Worm (Caenorhabditis elegans) whole organism, young adult: ENCODE results near the gene ins-35.

ENCODE experiments used
- ama-1 ChIP-seq, 3 experiments: fragments of 150-350 bp in 1 of 3; sonication (generic microtip) in 2 of 3; optimal IDR thresholded peaks; 2 replicates each; lab custom pipeline; 2014 to 2018; ENCODE audit warnings: missing biosample characterization in 2 of 3, missing genetic modification characterization in 2 of 3, missing genetic modification reagents in 2 of 3
- athp-1 ChIP-seq: sonication (generic microtip); optimal IDR thresholded peaks from 2 replicates; lab custom pipeline; 2017; ENCODE audit warnings: mild to moderate bottlenecking, missing genetic modification characterization, missing compliant biosample characterization
- chd-7 ChIP-seq: sonication (generic microtip); optimal IDR thresholded peaks from 2 replicates; lab custom pipeline; 2016; ENCODE audit warnings: mild to moderate bottlenecking, missing genetic modification characterization, moderate library complexity, missing compliant biosample characterization
- dpl-1 ChIP-seq: fragments of 150-350 bp; optimal IDR thresholded peaks from 2 replicates; lab custom pipeline; 2014; ENCODE audit warnings: missing biosample characterization, missing genetic modification reagents, missing genetic modification characterization
- madf-6 ChIP-seq: fragments of 200-800 bp; sonication (Bioruptor generic); IDR thresholded peaks from 2 replicates; pipeline ENCODE4 v1.3.6; 2022; ENCODE audit warnings: missing genetic modification reagents, missing genetic modification characterization, missing compliant biosample characterization
- nhr-27 ChIP-seq: fragments of 200-800 bp; sonication (Bioruptor generic); optimal IDR thresholded peaks from 2 replicates; lab custom pipeline; 2018; ENCODE audit warnings: mild to moderate bottlenecking, missing genetic modification characterization, moderate library complexity, missing compliant biosample characterization
- unc-62 ChIP-seq: fragments of 150-350 bp; optimal IDR thresholded peaks from 2 replicates; lab custom pipeline; 2014; ENCODE audit warnings: missing biosample characterization, missing genetic modification reagents, missing genetic modification characterization

- TF ChIP-seq ama-1 (optimal IDR thresholded peaks at IDR 0.05; lab: Kevin White, UChicago) (no peak), ama-1 (GFP tag; optimal IDR thresholded peaks at IDR 0.05; lab: Kevin White, UChicago) (no peak), dpl-1 (GFP tag; lab: Kevin White, UChicago) (peak; percentile 46), nhr-27 (tag; lab: Kevin White, UChicago) (no peak), chd-7 (tag; lab: Kevin White, UChicago) (no peak), madf-6 (GFP tag; lab: Robert Waterston, UW) (peak; percentile 14; the same call in 1 of the 2 replicates), athp-1 (tag; lab: Kevin White, UChicago) (no peak), unc-62 (GFP tag; lab: Kevin White, UChicago) (peak; percentile 23)
Measured at ce11 chrV:20424229-20425182, 49.2 kb downstream of the ins-35 start.
